Worm (Caenorhabditis elegans) whole organism, late embryonic: ENCODE measurements around the gene tmem-145.

Experiments used
- C08G9.2 ChIP-seq: sonication (generic microtip); optimal IDR thresholded peaks from 2 replicates; lab custom pipeline; 2016; ENCODE audit warnings: mild to moderate bottlenecking, missing genetic modification characterization, moderate library complexity, missing compliant biosample characterization
- F13H6.1 ChIP-seq: sonication (generic microtip); optimal IDR thresholded peaks from 2 replicates; lab custom pipeline; 2016; ENCODE audit warnings: missing genetic modification characterization, missing compliant biosample characterization
- K09A11.1 ChIP-seq: sonication (generic microtip); optimal IDR thresholded peaks from 2 replicates; lab custom pipeline; 2017; ENCODE audit warnings: antibody characterized with exemption, mild to moderate bottlenecking, missing genetic modification characterization, missing compliant biosample characterization; ENCODE audit not compliant: insufficient read depth
- T23F11.4 ChIP-seq: fragments of 200-800 bp; sonication (Bioruptor generic); optimal IDR thresholded peaks from 2 replicates; lab custom pipeline; 2018; ENCODE audit warnings: mild to moderate bottlenecking, missing genetic modification characterization, missing compliant biosample characterization
- Y22D7AL.16 ChIP-seq: sonication (generic microtip); optimal IDR thresholded peaks from 2 replicates; lab custom pipeline; 2016; ENCODE audit warnings: missing genetic modification characterization, missing compliant biosample characterization
- ahr-1 ChIP-seq: sonication (generic microtip); optimal IDR thresholded peaks from 2 replicates; lab custom pipeline; 2016; ENCODE audit warnings: missing genetic modification characterization, missing compliant biosample characterization
- ama-1 ChIP-seq: fragments of 150-350 bp; optimal IDR thresholded peaks from 2 replicates; lab custom pipeline; 2014
- ceh-14 ChIP-seq: sonication (generic microtip); optimal IDR thresholded peaks from 2 replicates; lab custom pipeline; 2016; ENCODE audit warnings: missing genotype, missing genetic modification characterization, missing compliant biosample characterization
- ceh-2 ChIP-seq: sonication (generic microtip); optimal IDR thresholded peaks from 2 replicates; lab custom pipeline; 2016; ENCODE audit warnings: missing genotype, missing genetic modification characterization, missing compliant biosample characterization
- ceh-24 ChIP-seq: sonication (generic microtip); optimal IDR thresholded peaks from 2 replicates; lab custom pipeline; 2016; ENCODE audit warnings: mild to moderate bottlenecking, missing genetic modification characterization, missing compliant biosample characterization
- ceh-30 ChIP-seq: fragments of 150-350 bp; optimal IDR thresholded peaks from 2 replicates; lab custom pipeline; 2014; ENCODE audit warnings: missing biosample characterization, missing genetic modification characterization
- ceh-31 ChIP-seq: sonication (generic microtip); optimal IDR thresholded peaks from 2 replicates; lab custom pipeline; 2016; ENCODE audit warnings: missing genetic modification characterization, missing compliant biosample characterization
- ceh-34 ChIP-seq: sonication (generic microtip); optimal IDR thresholded peaks from 2 replicates; lab custom pipeline; 2016; ENCODE audit warnings: mild to moderate bottlenecking, missing genetic modification characterization, missing compliant biosample characterization
- ceh-45 ChIP-seq: fragments of 200-800 bp; sonication (Bioruptor generic); IDR thresholded peaks from 2 replicates; pipeline ENCODE4 v1.3.6; 2022; ENCODE audit warnings: missing genetic modification reagents, missing genetic modification characterization, missing compliant biosample characterization
- ceh-9 ChIP-seq: sonication (generic microtip); optimal IDR thresholded peaks from 2 replicates; lab custom pipeline; 2016; ENCODE audit warnings: mild to moderate bottlenecking, missing genetic modification characterization, inconsistent platforms, missing compliant biosample characterization
- che-1 ChIP-seq: sonication (generic microtip); optimal IDR thresholded peaks from 2 replicates; lab custom pipeline; 2016; ENCODE audit warnings: mild to moderate bottlenecking, missing genetic modification characterization, missing compliant biosample characterization
- dmd-4 ChIP-seq: sonication (generic microtip); optimal IDR thresholded peaks from 2 replicates; lab custom pipeline; 2016; ENCODE audit warnings: borderline replicate concordance, missing genetic modification characterization, missing compliant biosample characterization
- elt-2 ChIP-seq: sonication (generic microtip); optimal IDR thresholded peaks from 2 replicates; lab custom pipeline; 2016; ENCODE audit warnings: missing genetic modification reagents, missing genetic modification characterization, missing compliant biosample characterization
- elt-4 ChIP-seq: sonication (generic microtip); optimal IDR thresholded peaks from 2 replicates; lab custom pipeline; 2016; ENCODE audit warnings: missing genetic modification characterization, missing compliant biosample characterization
- eyg-1 ChIP-seq: sonication (generic microtip); optimal IDR thresholded peaks from 2 replicates; lab custom pipeline; 2016; ENCODE audit warnings: missing genotype, missing genetic modification characterization, missing compliant biosample characterization
- fax-1 ChIP-seq: sonication (generic microtip); optimal IDR thresholded peaks from 2 replicates; lab custom pipeline; 2016; ENCODE audit warnings: missing genotype, missing genetic modification characterization, missing compliant biosample characterization
- fkh-10 ChIP-seq: fragments of 150-350 bp; optimal IDR thresholded peaks from 2 replicates; lab custom pipeline; 2014; ENCODE audit warnings: missing biosample characterization, missing genetic modification reagents, missing genetic modification characterization
- fkh-6 ChIP-seq: sonication (generic microtip); optimal IDR thresholded peaks from 2 replicates; lab custom pipeline; 2016; ENCODE audit warnings: missing genetic modification characterization, missing compliant biosample characterization
- gmeb-2 ChIP-seq: sonication (generic microtip); optimal IDR thresholded peaks from 2 replicates; lab custom pipeline; 2016; ENCODE audit warnings: missing genetic modification characterization, inconsistent platforms, missing compliant biosample characterization
- hlh-30 ChIP-seq: sonication (generic microtip); optimal IDR thresholded peaks from 2 replicates; lab custom pipeline; 2017; ENCODE audit warnings: antibody characterized with exemption, missing genetic modification characterization, missing compliant biosample characterization; ENCODE audit not compliant: insufficient read depth
- hlh-6 ChIP-seq: sonication (generic microtip); optimal IDR thresholded peaks from 2 replicates; lab custom pipeline; 2016; ENCODE audit warnings: missing genotype, missing genetic modification characterization, missing compliant biosample characterization
- mec-3 ChIP-seq: sonication (generic microtip); optimal IDR thresholded peaks from 2 replicates; lab custom pipeline; 2016; ENCODE audit warnings: borderline replicate concordance, missing genetic modification characterization, missing compliant biosample characterization
- nhr-11 ChIP-seq: fragments of 150-350 bp; optimal IDR thresholded peaks from 2 replicates; lab custom pipeline; 2014; ENCODE audit warnings: missing biosample characterization, missing genetic modification characterization
- nhr-232 ChIP-seq: sonication (generic microtip); optimal IDR thresholded peaks from 2 replicates; lab custom pipeline; 2016; ENCODE audit warnings: missing genetic modification characterization, missing compliant biosample characterization
- npax-4 ChIP-seq: sonication (generic microtip); optimal IDR thresholded peaks from 2 replicates; lab custom pipeline; 2016; ENCODE audit warnings: missing genetic modification characterization, missing compliant biosample characterization
- odd-2 ChIP-seq: sonication (generic microtip); optimal IDR thresholded peaks from 2 replicates; lab custom pipeline; 2017; ENCODE audit warnings: antibody characterized with exemption, mild to moderate bottlenecking, missing genetic modification characterization, missing compliant biosample characterization
- pag-3 ChIP-seq: sonication (generic microtip); optimal IDR thresholded peaks from 2 replicates; lab custom pipeline; 2016; ENCODE audit warnings: missing compliant biosample characterization, missing genetic modification characterization, borderline replicate concordance
- pat-9 ChIP-seq: fragments of 200-800 bp; sonication (Bioruptor generic); optimal IDR thresholded peaks from 2 replicates; lab custom pipeline; 2018; ENCODE audit warnings: mild to moderate bottlenecking, missing genetic modification characterization, moderate library complexity, missing compliant biosample characterization
- pax-1 ChIP-seq: fragments of 150-350 bp; optimal IDR thresholded peaks from 2 replicates; lab custom pipeline; 2014; ENCODE audit warnings: missing biosample characterization, missing genetic modification characterization
- pha-4 ChIP-seq: fragments of 150-350 bp; optimal IDR thresholded peaks from 2 replicates; lab custom pipeline; 2018; ENCODE audit warnings: missing biosample characterization, missing genetic modification reagents, missing genetic modification characterization
- pros-1 ChIP-seq: fragments of 150-350 bp; optimal IDR thresholded peaks from 2 replicates; lab custom pipeline; 2014; ENCODE audit warnings: missing biosample characterization, missing genetic modification reagents, missing genetic modification characterization
- ref-2 ChIP-seq: sonication (generic microtip); optimal IDR thresholded peaks from 2 replicates; lab custom pipeline; 2016; ENCODE audit warnings: missing genetic modification characterization, missing compliant biosample characterization
- sdc-2 ChIP-seq: sonication (generic microtip); optimal IDR thresholded peaks from 2 replicates; lab custom pipeline; 2016; ENCODE audit warnings: missing genotype, missing genetic modification characterization, missing compliant biosample characterization
- sox-4 ChIP-seq: sonication (generic microtip); optimal IDR thresholded peaks from 2 replicates; lab custom pipeline; 2017; ENCODE audit warnings: mild to moderate bottlenecking, missing genetic modification characterization, inconsistent platforms, missing compliant biosample characterization
- tbx-2 ChIP-seq: sonication (generic microtip); optimal IDR thresholded peaks from 2 replicates; lab custom pipeline; 2016; ENCODE audit warnings: missing genetic modification characterization, missing compliant biosample characterization
- unc-55 ChIP-seq: sonication (generic microtip); optimal IDR thresholded peaks from 2 replicates; lab custom pipeline; 2017; ENCODE audit warnings: missing biosample characterization, missing genetic modification reagents, missing genetic modification characterization
- unc-86 ChIP-seq: sonication (generic microtip); optimal IDR thresholded peaks from 2 replicates; lab custom pipeline; 2016; ENCODE audit warnings: missing genetic modification characterization, missing compliant biosample characterization
- zip-5 ChIP-seq: sonication (generic microtip); optimal IDR thresholded peaks from 2 replicates; lab custom pipeline; 2016; ENCODE audit warnings: missing genetic modification characterization, missing compliant biosample characterization
- ztf-16 ChIP-seq: sonication (generic microtip); optimal IDR thresholded peaks from 2 replicates; lab custom pipeline; 2017; ENCODE audit warnings: missing genetic modification characterization, missing compliant biosample characterization

The tmem-145 gene

DNA sequence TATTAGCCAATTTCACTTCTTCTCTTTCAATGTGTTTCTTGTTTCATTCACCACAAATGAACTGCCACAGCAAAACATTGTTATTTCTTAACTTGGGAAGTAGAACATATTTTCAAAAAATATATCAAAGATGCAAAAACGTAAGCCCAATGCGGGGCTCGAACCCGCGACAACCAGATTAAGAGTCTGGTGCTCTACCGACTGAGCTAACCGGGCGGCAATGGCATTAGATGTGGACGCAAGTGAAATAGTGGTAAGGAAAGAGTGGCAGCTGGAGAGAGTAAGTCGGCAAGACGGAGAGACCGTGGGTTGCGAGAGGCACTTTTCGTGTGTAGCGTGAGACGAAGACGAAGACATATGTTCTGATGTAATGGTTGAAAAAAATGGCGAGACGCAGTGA lies 32.3 kb upstream of the tmem-145 start (continued):
- TF ChIP-seq elt-4 (tag; lab: Kevin White, UChicago) = peak; percentile 77
- peak; percentile 96 for TF ChIP-seq fkh-6
- peak; percentile 96 for TF ChIP-seq dmd-4 (tag; lab: Kevin White, UChicago)
- peak; percentile 76 for TF ChIP-seq mec-3 (tag; lab: Kevin White, UChicago)
- peak; percentile 86 for TF ChIP-seq zip-5 (tag; lab: Kevin White, UChicago)
- peak; percentile 13 for TF ChIP-seq pros-1 (tag; lab: Kevin White, UChicago)
- TF ChIP-seq ahr-1 (tag; lab: Kevin White, UChicago) = peak; percentile 90
- peak; percentile 86 for TF ChIP-seq ceh-30 (tag; lab: Kevin White, UChicago)
- peak; percentile 84 for TF ChIP-seq K09A11.1 (tag; lab: Kevin White, UChicago)
- TF ChIP-seq nhr-11 = no peak
- peak; percentile 92 for TF ChIP-seq fax-1 (tag; lab: Kevin White, UChicago)
- peak; percentile 89 for TF ChIP-seq ceh-24
- no peak for TF ChIP-seq ref-2 (tag; lab: Kevin White, UChicago)
- peak; percentile 94 for TF ChIP-seq ceh-2 (tag; lab: Kevin White, UChicago)
- TF ChIP-seq odd-2 (tag; lab: Kevin White, UChicago) = peak; percentile 57
- peak; percentile 93 for TF ChIP-seq nhr-232 (tag; lab: Kevin White, UChicago)
- no peak for TF ChIP-seq pax-1 (tag; lab: Kevin White, UChicago)
- TF ChIP-seq pag-3 (tag; lab: Kevin White, UChicago) = peak; percentile 87
- peak; percentile 82 for TF ChIP-seq ceh-9
- TF ChIP-seq unc-55 (GFP tag; lab: Kevin White, UChicago) = no peak
- peak; percentile 95 for TF ChIP-seq gmeb-2
- peak; percentile 95 for TF ChIP-seq eyg-1 (tag; lab: Kevin White, UChicago)
- TF ChIP-seq ztf-16 (tag; lab: Kevin White, UChicago) = peak; percentile 97
- peak; percentile 98 for TF ChIP-seq hlh-6 (tag; lab: Kevin White, UChicago)
- TF ChIP-seq pha-4 (tag; lab: Kevin White, UChicago) = no peak
- peak; percentile 93 for TF ChIP-seq npax-4 (tag; lab: Kevin White, UChicago)
- peak; percentile 89 for TF ChIP-seq C08G9.2 (tag; lab: Kevin White, UChicago)
- TF ChIP-seq sox-4 (tag; lab: Kevin White, UChicago) = peak; percentile 95
- peak; percentile 88 for TF ChIP-seq ceh-31 (tag; lab: Kevin White, UChicago)
- peak; percentile 77 for TF ChIP-seq hlh-30 (tag; lab: Kevin White, UChicago)
- peak; percentile 75 for TF ChIP-seq fkh-10 (GFP tag; lab: Kevin White, UChicago)
- peak; percentile 98 for TF ChIP-seq elt-2
- TF ChIP-seq sdc-2 = peak; percentile 94
- TF ChIP-seq unc-86 = peak; percentile 96
- TF ChIP-seq F13H6.1 = peak; percentile 94
- no peak; the same call in 1 of the 2 replicates for TF ChIP-seq ceh-45 (GFP tag; lab: Robert Waterston, UW)

DNA sequence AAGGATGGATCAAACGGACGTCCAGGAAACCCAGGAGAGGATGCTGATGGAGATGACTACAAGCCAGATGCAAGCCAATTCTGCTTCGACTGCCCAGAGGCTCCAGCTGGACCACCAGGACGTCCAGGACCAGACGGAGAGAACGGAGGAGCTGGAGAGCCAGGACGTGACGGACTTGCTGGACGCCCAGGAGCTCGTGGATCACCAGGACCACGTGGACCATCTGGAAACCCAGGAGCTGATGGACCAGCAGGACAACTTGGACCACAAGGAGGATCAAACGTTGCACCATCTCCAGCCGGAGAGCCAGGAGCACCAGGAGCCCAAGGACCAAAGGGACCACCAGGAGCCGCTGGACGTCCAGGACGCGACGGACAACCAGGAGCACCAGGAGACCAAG lies 31.8 kb upstream of the tmem-145 start:
- TF ChIP-seq ceh-34 (tag; lab: Kevin White, UChicago) (no peak), ama-1 (lab: Kevin White, UChicago) (no peak), T23F11.4 (GFP tag; lab: Kevin White, UChicago) (no peak), ceh-31 (tag; lab: Kevin White, UChicago) (no peak), pat-9 (tag; lab: Kevin White, UChicago) (no peak), ceh-14 (tag; lab: Kevin White, UChicago) (no peak), pax-1 (tag; lab: Kevin White, UChicago) (no peak), Y22D7AL.16 (tag; lab: Kevin White, UChicago) (no peak), che-1 (no peak), nhr-11 (no peak), ceh-30 (tag; lab: Kevin White, UChicago) (no peak), mec-3 (tag; lab: Kevin White, UChicago) (no peak), ceh-45 (GFP tag; lab: Robert Waterston, UW) (no peak), ahr-1 (tag; lab: Kevin White, UChicago) (no peak), tbx-2 (tag; lab: Kevin White, UChicago) (no peak), eyg-1 (tag; lab: Kevin White, UChicago) (no peak), gmeb-2 (no peak)
